Worm (Caenorhabditis elegans) whole organism, late embryonic: ENCODE data around the gene swt-2.
A peak's percentile ranks its signal among the peaks of the same experiment; 100 is the strongest.
"Not testable (repeated sequence)": the region's sequence is repeated elsewhere in the genome, so short reads cannot be mapped to it uniquely, and the experiment has no call there.

Source experiments
- ahr-1 ChIP-seq: sonication (generic microtip); optimal IDR thresholded peaks from 2 replicates; lab custom pipeline; 2016; ENCODE audit warnings: missing genetic modification characterization, missing compliant biosample characterization
- ama-1 ChIP-seq: fragments of 150-350 bp; optimal IDR thresholded peaks from 2 replicates; lab custom pipeline; 2014
- ceh-14 ChIP-seq: sonication (generic microtip); optimal IDR thresholded peaks from 2 replicates; lab custom pipeline; 2016; ENCODE audit warnings: missing genotype, missing genetic modification characterization, missing compliant biosample characterization
- ceh-2 ChIP-seq: sonication (generic microtip); optimal IDR thresholded peaks from 2 replicates; lab custom pipeline; 2016; ENCODE audit warnings: missing genotype, missing genetic modification characterization, missing compliant biosample characterization
- ceh-24 ChIP-seq: sonication (generic microtip); optimal IDR thresholded peaks from 2 replicates; lab custom pipeline; 2016; ENCODE audit warnings: mild to moderate bottlenecking, missing genetic modification characterization, missing compliant biosample characterization
- ceh-30 ChIP-seq: fragments of 150-350 bp; optimal IDR thresholded peaks from 2 replicates; lab custom pipeline; 2014; ENCODE audit warnings: missing biosample characterization, missing genetic modification characterization
- ceh-31 ChIP-seq: sonication (generic microtip); optimal IDR thresholded peaks from 2 replicates; lab custom pipeline; 2016; ENCODE audit warnings: missing genetic modification characterization, missing compliant biosample characterization
- ceh-45 ChIP-seq: fragments of 200-800 bp; sonication (Bioruptor generic); IDR thresholded peaks from 2 replicates; pipeline ENCODE4 v1.3.6; 2022; ENCODE audit warnings: missing genetic modification reagents, missing genetic modification characterization, missing compliant biosample characterization
- ceh-9 ChIP-seq: sonication (generic microtip); optimal IDR thresholded peaks from 2 replicates; lab custom pipeline; 2016; ENCODE audit warnings: mild to moderate bottlenecking, missing genetic modification characterization, inconsistent platforms, missing compliant biosample characterization
- che-1 ChIP-seq: sonication (generic microtip); optimal IDR thresholded peaks from 2 replicates; lab custom pipeline; 2016; ENCODE audit warnings: mild to moderate bottlenecking, missing genetic modification characterization, missing compliant biosample characterization
- elt-2 ChIP-seq: sonication (generic microtip); optimal IDR thresholded peaks from 2 replicates; lab custom pipeline; 2016; ENCODE audit warnings: missing genetic modification reagents, missing genetic modification characterization, missing compliant biosample characterization
- elt-4 ChIP-seq: sonication (generic microtip); optimal IDR thresholded peaks from 2 replicates; lab custom pipeline; 2016; ENCODE audit warnings: missing genetic modification characterization, missing compliant biosample characterization
- eyg-1 ChIP-seq: sonication (generic microtip); optimal IDR thresholded peaks from 2 replicates; lab custom pipeline; 2016; ENCODE audit warnings: missing genotype, missing genetic modification characterization, missing compliant biosample characterization
- fax-1 ChIP-seq: sonication (generic microtip); optimal IDR thresholded peaks from 2 replicates; lab custom pipeline; 2016; ENCODE audit warnings: missing genotype, missing genetic modification characterization, missing compliant biosample characterization
- fkh-10 ChIP-seq: fragments of 150-350 bp; optimal IDR thresholded peaks from 2 replicates; lab custom pipeline; 2014; ENCODE audit warnings: missing biosample characterization, missing genetic modification reagents, missing genetic modification characterization
- hlh-30 ChIP-seq: sonication (generic microtip); optimal IDR thresholded peaks from 2 replicates; lab custom pipeline; 2017; ENCODE audit warnings: antibody characterized with exemption, missing genetic modification characterization, missing compliant biosample characterization; ENCODE audit not compliant: insufficient read depth
- hlh-6 ChIP-seq: sonication (generic microtip); optimal IDR thresholded peaks from 2 replicates; lab custom pipeline; 2016; ENCODE audit warnings: missing genotype, missing genetic modification characterization, missing compliant biosample characterization
- lim-6 ChIP-seq: sonication (generic microtip); optimal IDR thresholded peaks from 2 replicates; lab custom pipeline; 2016; ENCODE audit warnings: missing genetic modification characterization, missing compliant biosample characterization
- nfya-1 ChIP-seq: sonication (generic microtip); optimal IDR thresholded peaks from 2 replicates; lab custom pipeline; 2017; ENCODE audit warnings: missing genetic modification characterization, mild to moderate bottlenecking, missing compliant biosample characterization, antibody characterized with exemption, moderate library complexity
- npax-4 ChIP-seq: sonication (generic microtip); optimal IDR thresholded peaks from 2 replicates; lab custom pipeline; 2016; ENCODE audit warnings: missing genetic modification characterization, missing compliant biosample characterization
- pha-2 ChIP-seq: sonication (generic microtip); optimal IDR thresholded peaks from 2 replicates; lab custom pipeline; 2017; ENCODE audit warnings: mild to moderate bottlenecking, missing genetic modification characterization, missing compliant biosample characterization
- sdc-2 ChIP-seq: sonication (generic microtip); optimal IDR thresholded peaks from 2 replicates; lab custom pipeline; 2016; ENCODE audit warnings: missing genotype, missing genetic modification characterization, missing compliant biosample characterization
- syd-9 ChIP-seq: sonication (generic microtip); optimal IDR thresholded peaks from 2 replicates; lab custom pipeline; 2016; ENCODE audit warnings: mild to moderate bottlenecking, missing genetic modification characterization, moderate library complexity, missing compliant biosample characterization
- tbx-7 ChIP-seq: sonication (generic microtip); optimal IDR thresholded peaks from 2 replicates; lab custom pipeline; 2016; ENCODE audit warnings: missing genotype, missing genetic modification characterization, missing compliant biosample characterization
- ttx-3 ChIP-seq: sonication (generic microtip); optimal IDR thresholded peaks from 2 replicates; lab custom pipeline; 2016; ENCODE audit warnings: missing genetic modification reagents, missing genetic modification characterization, missing compliant biosample characterization
- unc-3 ChIP-seq, 2 experiments: fragments of 200-800 bp in 1 of 2; sonication (Bioruptor generic) in 1 of 2; sonication (generic microtip) in 1 of 2; conservative IDR thresholded peaks in 1 of 2; optimal IDR thresholded peaks in 1 of 2; 2 replicates each; pipeline versions ENCODE4 v1.3.6 to Lab custom; 2016 to 2022; ENCODE audit warnings: missing compliant biosample characterization in 2 of 2, missing genetic modification characterization in 2 of 2, missing genetic modification reagents in 1 of 2
- unc-42 ChIP-seq: sonication (generic microtip); optimal IDR thresholded peaks from 2 replicates; lab custom pipeline; 2016; ENCODE audit warnings: missing genotype, missing genetic modification characterization, missing compliant biosample characterization
- unc-86 ChIP-seq: sonication (generic microtip); optimal IDR thresholded peaks from 2 replicates; lab custom pipeline; 2016; ENCODE audit warnings: missing genetic modification characterization, missing compliant biosample characterization
- zip-5 ChIP-seq: sonication (generic microtip); optimal IDR thresholded peaks from 2 replicates; lab custom pipeline; 2016; ENCODE audit warnings: missing genetic modification characterization, missing compliant biosample characterization

Gene swt-2

DNA sequence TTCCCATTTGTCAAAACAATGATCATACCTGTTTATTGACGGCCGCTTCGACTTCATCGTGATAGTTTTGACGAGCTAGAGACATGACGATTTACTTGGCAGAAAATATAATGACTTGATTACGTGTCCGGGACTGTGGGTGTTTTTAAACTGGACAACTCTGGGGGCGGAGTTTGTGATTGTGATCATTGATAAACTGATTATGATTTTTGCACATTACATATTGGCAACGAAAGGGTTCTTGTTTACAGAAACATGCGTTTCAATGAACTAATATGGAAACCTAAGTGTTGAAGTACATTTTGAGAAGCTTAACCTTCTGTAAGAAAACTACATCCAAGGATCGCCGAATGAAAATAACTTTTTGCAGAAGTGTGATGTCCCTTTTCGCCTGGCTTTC, 17.5 kb downstream of the swt-2 start, which contains the start of gene ftn-1:
Gene ftn-1 (minus strand): TSS at position 101 of the 400 bp plus-strand sequence.
- no peak for TF ChIP-seq eyg-1
- TF ChIP-seq unc-86 (tag; lab: Kevin White, UChicago): no peak

DNA sequence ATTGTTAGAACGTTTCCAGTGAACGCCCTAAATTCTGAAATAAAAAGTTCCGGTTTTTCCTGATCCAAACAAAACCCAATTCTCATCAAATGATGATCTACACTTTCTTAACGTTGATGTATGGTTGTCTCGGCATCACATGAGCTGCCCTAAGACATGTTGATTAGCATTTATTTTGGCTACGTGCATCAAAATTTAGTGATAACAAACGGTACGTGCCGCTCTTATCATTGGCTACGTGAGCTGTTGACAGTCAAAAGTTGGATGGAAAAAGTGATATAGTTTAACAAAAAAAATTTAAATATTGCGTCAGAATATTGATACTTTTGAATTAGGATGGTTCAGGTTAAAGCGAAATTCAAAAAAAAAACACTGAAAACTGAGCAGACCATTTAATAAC, 18.1 kb downstream of the swt-2 start:
- peak; percentile 72 for TF ChIP-seq elt-2
- no peak for TF ChIP-seq fkh-10 (GFP tag; lab: Kevin White, UChicago)
- TF ChIP-seq, all 69 proteins: peak for 1

DNA sequence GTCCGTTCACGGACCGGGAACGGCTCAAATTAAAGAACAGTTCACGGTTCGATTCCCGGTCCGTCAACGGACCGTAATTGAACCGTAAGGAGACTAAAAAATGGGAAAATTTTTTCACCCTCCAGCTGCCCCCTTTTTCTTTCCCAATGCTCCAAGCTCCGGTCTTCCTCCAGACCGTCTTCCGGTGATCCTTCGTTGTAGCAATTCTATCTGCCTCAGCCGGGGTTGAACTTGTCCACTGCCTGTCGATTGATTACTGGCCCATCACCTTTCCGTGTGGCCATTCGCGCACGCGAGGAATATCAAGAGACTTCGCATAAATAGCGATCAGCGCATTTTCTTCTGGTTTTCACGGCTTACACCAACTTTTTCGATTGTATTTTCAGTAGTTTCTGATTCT, 18.6 kb downstream of the swt-2 start:
- TF ChIP-seq unc-3 (GFP tag; conservative IDR thresholded peaks at IDR 0.05; lab: Robert Waterston, UW) (0 out of 2 replicates have a peak, but pooled peaks have one; percentile 25), che-1 (tag; lab: Kevin White, UChicago) (peak; percentile 15)
- TF ChIP-seq unc-3 (tag; optimal IDR thresholded peaks at IDR 0.05; lab: Kevin White, UChicago): not testable (repeated sequence)

DNA sequence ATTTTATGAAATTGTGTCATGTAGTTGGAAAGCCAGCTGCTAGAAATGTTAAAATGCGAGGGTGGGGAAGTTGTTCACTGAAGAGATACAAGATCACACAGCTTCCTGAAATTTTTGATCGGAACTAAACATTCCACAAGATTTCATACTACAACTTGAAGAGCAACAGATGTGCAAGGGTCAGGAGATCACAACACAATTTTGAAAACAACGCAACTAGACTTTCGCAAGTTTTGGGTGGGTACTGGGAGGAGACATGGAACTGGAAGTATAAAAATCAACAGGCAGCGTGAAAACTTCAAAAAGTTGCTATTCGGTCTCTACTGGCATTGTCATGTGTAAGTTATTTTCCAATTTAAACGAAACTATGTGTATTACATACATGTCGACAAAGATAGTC, 21.9 kb downstream of the swt-2 start, which contains the start of gene F19F10.3:
Gene F19F10.3 (plus strand): TSS at position 301 of the 400 bp plus-strand sequence.
- no peak for TF ChIP-seq ama-1 (lab: Kevin White, UChicago)
- no peak for TF ChIP-seq ceh-2 (tag; lab: Kevin White, UChicago)
- no peak for TF ChIP-seq syd-9
- TF ChIP-seq tbx-7 (tag; lab: Kevin White, UChicago): no peak
- no peak for TF ChIP-seq pha-2 (tag; lab: Kevin White, UChicago)
- TF ChIP-seq sdc-2 (tag; lab: Kevin White, UChicago): no peak
- TF ChIP-seq che-1 (tag; lab: Kevin White, UChicago): no peak

DNA sequence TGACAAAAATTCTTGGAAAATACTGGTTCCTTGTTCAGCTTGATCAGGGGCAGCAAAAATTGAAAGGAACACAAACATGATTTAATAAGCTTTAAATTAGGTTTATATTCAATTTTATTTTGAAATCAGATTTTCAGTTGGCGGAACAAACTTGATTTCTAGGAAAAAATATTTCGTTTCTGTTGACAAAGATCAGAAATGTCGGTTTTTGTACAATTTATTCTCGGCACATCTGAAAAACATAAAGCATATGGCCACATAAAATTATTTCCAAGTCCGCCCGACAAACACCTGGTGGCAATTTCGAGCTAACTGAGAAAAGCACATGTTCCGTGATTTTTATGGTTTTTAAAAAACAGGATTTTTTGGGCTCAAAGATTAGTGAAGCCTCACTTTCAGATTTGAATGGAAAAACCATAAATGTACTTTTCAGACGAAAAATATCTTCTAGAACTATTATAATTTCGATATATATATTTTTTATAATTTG, 24.0 kb downstream of the swt-2 start, which contains the start of gene ttr-10:
Gene ttr-10 (minus strand): TSS at position 51 of the 490 bp plus-strand sequence.
- TF ChIP-seq ceh-31 (tag; lab: Kevin White, UChicago): no peak
- TF ChIP-seq elt-4: no peak
- no peak for TF ChIP-seq ttx-3 (tag; lab: Kevin White, UChicago)
- TF ChIP-seq nfya-1: no peak
- TF ChIP-seq ceh-30 (tag; lab: Kevin White, UChicago): no peak
- TF ChIP-seq ama-1 (lab: Kevin White, UChicago): no peak
- TF ChIP-seq unc-3 (GFP tag; conservative IDR thresholded peaks at IDR 0.05; lab: Robert Waterston, UW): no peak
- TF ChIP-seq unc-3 (tag; optimal IDR thresholded peaks at IDR 0.05; lab: Kevin White, UChicago): no peak
- TF ChIP-seq ceh-45 (GFP tag; lab: Robert Waterston, UW): no peak
- no peak for TF ChIP-seq zip-5 (tag; lab: Kevin White, UChicago)
- no peak for TF ChIP-seq hlh-30 (tag; lab: Kevin White, UChicago)
- no peak for TF ChIP-seq eyg-1
- no peak for TF ChIP-seq ceh-14
- no peak for TF ChIP-seq che-1 (tag; lab: Kevin White, UChicago)

DNA sequence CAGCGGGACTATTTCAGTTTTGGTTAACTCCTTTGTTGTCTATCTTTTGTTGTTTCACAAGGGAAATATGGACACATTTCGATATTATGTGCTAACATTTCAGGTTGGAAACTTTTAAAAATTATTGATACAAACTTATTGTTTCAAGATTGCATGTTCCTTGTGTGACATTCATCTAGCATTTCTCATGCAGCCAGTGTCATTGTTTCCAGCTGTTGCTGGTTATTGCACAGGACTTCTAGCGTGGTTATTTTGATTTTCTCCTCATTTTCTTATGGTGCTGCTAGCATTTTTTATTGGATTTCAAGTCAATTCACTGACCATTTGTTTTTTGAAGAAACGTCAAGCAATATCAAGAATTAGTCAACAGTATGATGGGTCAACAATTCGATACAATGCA, 25.9 kb downstream of the swt-2 start:
- TF ChIP-seq ceh-2 (tag; lab: Kevin White, UChicago) (no peak), ceh-24 (tag; lab: Kevin White, UChicago) (no peak), npax-4 (no peak), hlh-6 (tag; lab: Kevin White, UChicago) (no peak), ceh-31 (tag; lab: Kevin White, UChicago) (no peak), ceh-9 (no peak), fax-1 (no peak), unc-42 (tag; lab: Kevin White, UChicago) (no peak), lim-6 (tag; lab: Kevin White, UChicago) (no peak), ahr-1 (tag; lab: Kevin White, UChicago) (no peak), hlh-30 (tag; lab: Kevin White, UChicago) (no peak), ama-1 (lab: Kevin White, UChicago) (no peak), unc-86 (tag; lab: Kevin White, UChicago) (no peak), che-1 (tag; lab: Kevin White, UChicago) (no peak)
